Worm (Caenorhabditis elegans) whole organism, L4/young adult: Measurements from ENCODE around the gene M03F4.4.

ENCODE experiments used
- W03F9.2 ChIP-seq: fragments of 150-350 bp; optimal IDR thresholded peaks from 2 replicates; lab custom pipeline; 2014; ENCODE audit warnings: missing biosample characterization, missing genetic modification characterization
- dao-5 ChIP-seq: sonication (generic microtip); optimal IDR thresholded peaks from 2 replicates; lab custom pipeline; 2016; ENCODE audit warnings: missing genotype, missing genetic modification characterization, moderate library complexity, missing compliant biosample characterization
- him-1 ChIP-seq: sonication (generic microtip); optimal IDR thresholded peaks from 2 replicates; lab custom pipeline; 2016; ENCODE audit warnings: missing genotype, missing genetic modification reagents, missing genetic modification characterization, missing compliant biosample characterization

Gene M03F4.4

ce11 chrX:4974486-4974885 lies 17.3 kb upstream of the M03F4.4 start:
- TF ChIP-seq him-1, result no peak
- no peak for TF ChIP-seq W03F9.2 (tag; lab: Kevin White, UChicago)
- no peak for TF ChIP-seq dao-5 (tag; lab: Kevin White, UChicago)

ce11 chrX:4972039-4972581 lies 14.9 kb upstream of the M03F4.4 start:
- TF ChIP-seq W03F9.2 (tag; lab: Kevin White, UChicago), result no peak
- TF ChIP-seq him-1, result no peak
- no peak for TF ChIP-seq dao-5 (tag; lab: Kevin White, UChicago)

DNA sequence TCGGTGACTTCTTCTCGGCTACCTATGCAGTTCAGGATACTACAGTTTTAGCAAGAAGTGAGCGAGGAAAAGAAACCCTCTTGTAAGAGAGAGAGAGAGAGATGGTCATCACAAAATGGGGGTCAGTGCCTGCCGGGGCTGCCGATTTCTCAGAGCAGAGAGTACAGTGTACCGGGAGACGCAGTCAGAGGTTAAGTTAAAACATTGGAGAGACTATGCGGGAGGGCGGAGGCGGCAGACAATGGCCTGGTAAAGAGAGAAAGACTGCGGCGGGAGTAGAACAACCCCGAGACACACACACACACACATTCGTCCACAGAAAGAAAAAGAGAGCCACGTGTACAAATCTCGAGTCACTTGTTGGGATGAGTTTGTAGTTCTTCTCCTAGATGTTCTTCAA lies 14.2 kb upstream of the M03F4.4 start:
- TF ChIP-seq him-1 (no peak), W03F9.2 (tag; lab: Kevin White, UChicago) (no peak), dao-5 (tag; lab: Kevin White, UChicago) (no peak)

DNA sequence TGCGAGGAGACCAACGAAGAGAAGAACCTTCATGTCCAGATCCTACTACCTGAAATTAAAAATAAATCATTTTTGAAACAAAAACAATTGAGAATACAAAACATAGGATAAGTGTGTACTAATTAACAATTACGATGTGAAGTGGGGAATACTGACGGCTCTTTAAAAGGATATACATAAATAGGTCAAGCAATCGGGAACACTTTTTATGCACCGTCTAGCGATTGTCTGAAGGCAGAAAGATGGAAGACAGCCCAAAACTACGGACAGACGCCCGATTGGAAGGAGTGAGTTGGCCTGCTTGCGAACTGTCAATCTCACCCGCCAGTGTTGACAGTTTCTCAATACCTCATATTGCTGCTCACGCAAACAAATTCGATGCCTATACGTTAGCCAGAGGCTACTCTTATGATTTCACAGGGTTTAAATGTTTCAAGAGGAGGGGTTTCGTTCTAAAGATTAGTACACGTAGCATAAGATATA lies 13.7 kb upstream of the M03F4.4 start, which contains the start of gene calu-1:
TSS of gene calu-1 (minus strand) at position 51 of the 483 bp plus-strand sequence.
- TF ChIP-seq dao-5 (tag; lab: Kevin White, UChicago), result no peak
- no peak for TF ChIP-seq W03F9.2 (tag; lab: Kevin White, UChicago)
- TF ChIP-seq him-1, result no peak

ce11 chrX:4969228-4969627 lies 12.0 kb upstream of the M03F4.4 start, which contains the start of gene M03F4.6:
TSS of gene M03F4.6 (minus strand) at chrX:4969328.
- no peak for TF ChIP-seq W03F9.2 (tag; lab: Kevin White, UChicago)
- TF ChIP-seq him-1, result no peak
- no peak for TF ChIP-seq dao-5 (tag; lab: Kevin White, UChicago)

- TF ChIP-seq dao-5 (tag; lab: Kevin White, UChicago) (no peak), W03F9.2 (tag; lab: Kevin White, UChicago) (no peak), him-1 (no peak)
These were observed 8.4 kb upstream of the M03F4.4 start for ce11 chrX:4965592-4965991.

ce11 chrX:4961681-4962656 lies 4.8 kb upstream of the M03F4.4 start:
- TF ChIP-seq him-1 (peak; percentile 87), dao-5 (tag; lab: Kevin White, UChicago) (no peak)

DNA sequence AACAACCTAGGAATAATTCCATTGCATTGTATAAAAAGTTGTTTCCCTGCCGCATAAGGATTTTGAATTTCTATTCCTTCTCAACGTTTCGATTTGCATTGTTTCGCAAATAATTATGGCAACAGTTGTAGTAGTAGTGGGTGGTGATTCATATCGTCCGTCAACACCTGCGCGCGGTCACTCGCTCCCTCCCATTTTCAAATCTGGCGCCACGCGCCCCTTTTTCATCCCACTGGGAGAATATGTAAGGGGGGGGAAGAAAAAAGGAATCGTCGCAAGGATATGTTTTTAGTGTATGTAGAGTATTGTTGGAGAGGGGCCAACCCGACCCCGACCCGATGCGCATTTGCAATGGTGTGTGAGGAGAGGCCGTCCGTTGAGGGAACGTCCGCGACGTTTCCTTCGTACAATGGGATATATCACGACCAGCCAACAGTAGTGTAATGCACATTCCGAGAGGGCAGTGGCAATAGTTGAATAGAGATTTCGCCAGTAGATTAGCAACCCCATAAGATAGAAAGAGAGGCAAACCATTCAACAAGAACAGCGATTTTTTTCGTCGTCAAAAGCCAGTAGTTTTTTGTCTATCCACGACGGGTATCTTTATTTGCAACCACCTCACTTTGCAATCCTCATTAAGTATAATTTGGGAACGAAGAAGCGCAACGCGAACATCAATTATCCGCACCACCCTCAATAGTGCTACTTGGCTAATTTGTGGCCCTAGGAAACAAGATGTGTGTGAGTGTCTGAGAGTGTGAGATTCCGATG lies 3.9 kb upstream of the M03F4.4 start:
- TF ChIP-seq him-1 (no peak), dao-5 (tag; lab: Kevin White, UChicago) (no peak), W03F9.2 (tag; lab: Kevin White, UChicago) (no peak)

DNA sequence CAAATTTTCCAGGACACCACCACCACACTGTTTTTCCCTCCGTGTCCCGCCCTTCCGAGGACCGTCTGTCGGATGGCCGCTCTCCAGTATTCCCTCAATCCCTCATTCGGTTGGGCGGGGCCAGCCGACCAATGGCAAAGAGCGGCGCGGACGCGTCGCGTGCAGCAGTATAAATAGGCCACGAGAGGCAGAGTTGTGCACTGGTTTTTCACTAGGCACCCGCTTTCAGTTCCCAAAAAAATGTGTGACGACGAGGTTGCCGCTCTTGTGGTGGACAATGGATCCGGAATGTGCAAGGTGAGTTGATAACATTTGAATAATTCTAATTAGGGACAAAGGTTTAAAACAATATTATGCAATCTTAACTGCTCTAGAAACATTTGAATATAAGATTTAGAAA lies 3.2 kb upstream of the M03F4.4 start, which contains the start of gene act-4:
TSS of gene act-4 (plus strand) at position 200 of the 400 bp plus-strand sequence.
- peak; percentile 4 for TF ChIP-seq him-1
- TF ChIP-seq dao-5 (tag; lab: Kevin White, UChicago), result no peak
- no peak for TF ChIP-seq W03F9.2 (tag; lab: Kevin White, UChicago)

DNA sequence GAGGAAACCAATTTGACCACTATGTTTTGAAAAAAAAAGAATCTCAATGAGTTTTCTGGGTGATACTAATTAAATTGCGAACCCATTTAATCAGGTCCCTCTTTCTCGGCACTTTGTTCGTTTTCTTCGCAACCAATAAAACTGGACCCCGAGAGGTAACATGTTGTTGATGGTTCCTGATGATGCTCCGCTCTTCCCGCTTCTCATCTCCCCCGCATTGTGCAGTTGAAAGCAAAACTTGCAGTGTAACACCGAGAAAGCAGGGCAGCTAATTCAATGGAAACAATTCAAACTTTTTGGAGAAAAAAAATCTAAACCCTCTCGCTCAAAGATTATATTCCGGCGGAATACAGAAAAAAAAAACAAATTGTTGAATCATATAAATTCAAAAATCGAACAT lies 2.2 kb upstream of the M03F4.4 start:
- TF ChIP-seq him-1, result no peak
- TF ChIP-seq dao-5 (tag; lab: Kevin White, UChicago), result no peak
- TF ChIP-seq W03F9.2 (tag; lab: Kevin White, UChicago), result no peak

- no peak for TF ChIP-seq W03F9.2 (tag; lab: Kevin White, UChicago)
- TF ChIP-seq dao-5 (tag; lab: Kevin White, UChicago), result no peak
- TF ChIP-seq him-1, result no peak
These were observed 1.8 kb upstream of the M03F4.4 start for ce11 chrX:4958986-4959385.

DNA sequence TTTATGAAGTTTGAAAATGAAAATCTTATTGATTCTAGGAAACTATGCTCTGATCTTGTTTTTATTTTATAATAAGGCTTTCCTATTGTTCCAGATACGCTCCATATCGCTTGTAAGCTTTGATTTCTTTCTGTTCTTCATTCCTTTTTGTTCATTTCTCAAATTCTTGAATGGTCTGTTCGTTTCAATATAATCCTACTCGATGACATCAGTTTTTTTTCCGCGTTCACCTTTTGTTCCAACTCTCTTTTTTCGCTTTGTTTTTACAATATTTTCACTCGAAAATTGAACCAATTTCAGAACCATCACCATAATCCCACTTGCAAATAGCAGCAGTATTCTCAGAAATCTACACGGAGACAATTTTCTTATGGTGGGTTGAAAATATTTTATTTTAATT lies 9.5 kb downstream of the M03F4.4 start, which contains the start of gene tyra-3:
TSS of gene tyra-3 (plus strand) at position 301 of the 400 bp plus-strand sequence.
- TF ChIP-seq W03F9.2 (tag; lab: Kevin White, UChicago) (no peak), him-1 (no peak), dao-5 (tag; lab: Kevin White, UChicago) (no peak)

- no peak for TF ChIP-seq W03F9.2 (tag; lab: Kevin White, UChicago)
- TF ChIP-seq dao-5 (tag; lab: Kevin White, UChicago), result no peak
- TF ChIP-seq him-1, result no peak
These were observed 18.2 kb downstream of the M03F4.4 start for ce11 chrX:4938990-4939389.
